Fruit fly (Drosophila melanogaster) whole organism, prepupa: Measurements from ENCODE around the gene Mst27D.

Experiments used
- Blimp-1 ChIP-seq: fragments of 200-800 bp; sonication (Bioruptor generic); optimal IDR thresholded peaks from 3 replicates; lab custom pipeline; 2017; ENCODE audit warnings: missing biosample characterization, missing genetic modification characterization, mild to moderate bottlenecking, moderate library complexity, missing genetic modification reagents
- CG10669 ChIP-seq: fragments of 200-800 bp; sonication (Bioruptor generic); optimal IDR thresholded peaks from 3 replicates; lab custom pipeline; 2018; ENCODE audit warnings: missing biosample characterization, mild to moderate bottlenecking, missing genetic modification characterization, moderate library complexity
- CG11294 ChIP-seq: fragments of 200-800 bp; sonication (Bioruptor generic); IDR thresholded peaks from 2 replicates; pipeline ENCODE4 v1.3.6; 2022; ENCODE audit warnings: missing biosample characterization, missing genetic modification characterization
- CG11762 ChIP-seq: fragments of 200-800 bp; sonication (Bioruptor generic); optimal IDR thresholded peaks from 3 replicates; lab custom pipeline; 2016; ENCODE audit warnings: missing biosample characterization, missing genetic modification characterization; ENCODE audit not compliant: insufficient read depth
- CG11902 ChIP-seq: fragments of 200-800 bp; sonication (Bioruptor generic); optimal IDR thresholded peaks from 3 replicates; lab custom pipeline; 2016; ENCODE audit warnings: missing biosample characterization, missing genetic modification characterization
- CG15336 ChIP-seq: fragments of 200-800 bp; sonication (Bioruptor generic); IDR thresholded peaks from 2 replicates; pipeline ENCODE4 v1.3.6; 2022; ENCODE audit warnings: missing biosample characterization, missing genetic modification characterization
- CG1621 ChIP-seq: fragments of 200-800 bp; sonication (Bioruptor generic); optimal IDR thresholded peaks from 3 replicates; lab custom pipeline; 2018; ENCODE audit warnings: missing biosample characterization, mild to moderate bottlenecking, missing genetic modification characterization
- CG3032 ChIP-seq: fragments of 200-800 bp; optimal IDR thresholded peaks from 2 replicates; lab custom pipeline; 2019; ENCODE audit warnings: missing biosample characterization, mild to moderate bottlenecking, missing genetic modification characterization, moderate library complexity
- CG31627 ChIP-seq: fragments of 200-800 bp; sonication (Bioruptor generic); optimal IDR thresholded peaks from 3 replicates; lab custom pipeline; 2016; ENCODE audit warnings: missing biosample characterization, missing genetic modification characterization
- CG32006 ChIP-seq: fragments of 200-800 bp; sonication (Bioruptor generic); optimal IDR thresholded peaks from 3 replicates; lab custom pipeline; 2017; ENCODE audit warnings: missing biosample characterization, mild to moderate bottlenecking, missing genetic modification characterization
- CG34406 ChIP-seq: fragments of 200-800 bp; sonication (Bioruptor generic); optimal IDR thresholded peaks from 3 replicates; lab custom pipeline; 2016; ENCODE audit warnings: missing biosample characterization, missing genetic modification characterization
- CG3919 ChIP-seq: fragments of 200-800 bp; sonication (Bioruptor generic); optimal IDR thresholded peaks from 3 replicates; lab custom pipeline; 2016; ENCODE audit warnings: missing biosample characterization, missing genetic modification characterization
- CG4318 ChIP-seq: fragments of 200-800 bp; sonication (Bioruptor generic); optimal IDR thresholded peaks from 3 replicates; lab custom pipeline; 2017; ENCODE audit warnings: missing biosample characterization, mild to moderate bottlenecking, missing genetic modification characterization
- CG6163 ChIP-seq: fragments of 200-800 bp; sonication (Bioruptor generic); IDR thresholded peaks from 3 replicates; pipeline ENCODE4 v1.3.6; 2022; ENCODE audit warnings: missing biosample characterization, missing genetic modification characterization
- CG6276 ChIP-seq: fragments of 200-800 bp; sonication (Bioruptor generic); optimal IDR thresholded peaks from 2 replicates; lab custom pipeline; 2017; ENCODE audit warnings: missing biosample characterization, mild to moderate bottlenecking, missing genetic modification characterization
- CG6792 ChIP-seq: fragments of 200-800 bp; sonication (Bioruptor generic); optimal IDR thresholded peaks from 3 replicates; lab custom pipeline; 2016; ENCODE audit warnings: missing biosample characterization, missing genetic modification characterization
- CG6808 ChIP-seq: fragments of 200-800 bp; sonication (Bioruptor generic); optimal IDR thresholded peaks from 3 replicates; lab custom pipeline; 2017; ENCODE audit warnings: missing biosample characterization, missing genetic modification characterization, mild to moderate bottlenecking, moderate library complexity, missing genetic modification reagents
- CG7368 ChIP-seq: fragments of 200-800 bp; sonication (Bioruptor generic); optimal IDR thresholded peaks from 3 replicates; lab custom pipeline; 2016; ENCODE audit warnings: missing biosample characterization, missing genetic modification characterization
- CG8119 ChIP-seq: fragments of 200-800 bp; sonication (Bioruptor generic); IDR thresholded peaks from 3 replicates; pipeline ENCODE4 v1.3.6; 2022; ENCODE audit warnings: missing biosample characterization, missing genetic modification characterization
- CG9139 ChIP-seq: fragments of 200-800 bp; sonication (Bioruptor generic); optimal IDR thresholded peaks from 3 replicates; lab custom pipeline; 2017; ENCODE audit warnings: missing biosample characterization, mild to moderate bottlenecking, missing genetic modification characterization
- Eip75B ChIP-seq: fragments of 200-800 bp; sonication (Bioruptor generic); optimal IDR thresholded peaks from 3 replicates; lab custom pipeline; 2016; ENCODE audit warnings: missing biosample characterization, missing genetic modification characterization
- Eip78C ChIP-seq: fragments of 200-800 bp; sonication (Bioruptor generic); peaks from one replicate; lab custom pipeline; 2016; ENCODE audit warnings: missing biosample characterization, missing genetic modification characterization
- Eip93F ChIP-seq: fragments of 200-800 bp; sonication (Bioruptor generic); optimal IDR thresholded peaks from 2 replicates; lab custom pipeline; 2016; ENCODE audit warnings: missing biosample characterization, mild to moderate bottlenecking, missing genetic modification characterization
- Ets21C ChIP-seq: fragments of 200-800 bp; sonication (Bioruptor generic); optimal IDR thresholded peaks from 3 replicates; lab custom pipeline; 2016; ENCODE audit warnings: missing biosample characterization, missing genetic modification characterization
- Ets96B ChIP-seq: fragments of 200-800 bp; optimal IDR thresholded peaks from 2 replicates; lab custom pipeline; 2019; ENCODE audit warnings: missing biosample characterization, mild to moderate bottlenecking, missing genetic modification characterization, moderate library complexity
- Gug ChIP-seq: fragments of 200-800 bp; sonication (Bioruptor generic); IDR thresholded peaks from 2 replicates; pipeline ENCODE4 v1.3.6; 2022; ENCODE audit warnings: missing biosample characterization, missing genetic modification characterization
- Hr38 ChIP-seq: sonication (Bioruptor generic); optimal IDR thresholded peaks from 2 replicates; lab custom pipeline; 2016; ENCODE audit warnings: missing biosample characterization, missing genetic modification characterization
- Hr39 ChIP-seq: fragments of 200-800 bp; sonication (Bioruptor generic); optimal IDR thresholded peaks from 2 replicates; lab custom pipeline; 2016; ENCODE audit warnings: missing biosample characterization, missing genetic modification characterization
- Hr4 ChIP-seq: fragments of 200-800 bp; sonication (Bioruptor generic); optimal IDR thresholded peaks from 3 replicates; lab custom pipeline; 2016; ENCODE audit warnings: missing biosample characterization, missing genetic modification characterization
- Lpt ChIP-seq: fragments of 200-800 bp; sonication (Bioruptor generic); optimal IDR thresholded peaks from 3 replicates; lab custom pipeline; 2016; ENCODE audit warnings: missing biosample characterization, missing genetic modification characterization
- OdsH ChIP-seq: fragments of 200-800 bp; sonication (Bioruptor generic); optimal IDR thresholded peaks from 3 replicates; lab custom pipeline; 2016; ENCODE audit warnings: missing biosample characterization, missing genetic modification characterization
- Smox ChIP-seq: fragments of 200-800 bp; sonication (Bioruptor generic); optimal IDR thresholded peaks from 3 replicates; lab custom pipeline; 2016; ENCODE audit warnings: missing biosample characterization, missing genetic modification characterization
- Sox102F ChIP-seq: fragments of 200-800 bp; sonication (Bioruptor generic); optimal IDR thresholded peaks from 2 replicates; lab custom pipeline; 2016; ENCODE audit warnings: missing biosample characterization, mild to moderate bottlenecking, missing genetic modification characterization
- Sox15 ChIP-seq: fragments of 200-800 bp; sonication (Bioruptor generic); optimal IDR thresholded peaks from 3 replicates; lab custom pipeline; 2016; ENCODE audit warnings: missing biosample characterization, missing genetic modification characterization
- acj6 ChIP-seq: fragments of 200-800 bp; sonication (Bioruptor generic); optimal IDR thresholded peaks from 3 replicates; lab custom pipeline; 2016; ENCODE audit warnings: missing biosample characterization, missing genetic modification characterization
- dac ChIP-seq: fragments of 200-800 bp; sonication (Bioruptor generic); optimal IDR thresholded peaks from 2 replicates; lab custom pipeline; 2017; ENCODE audit warnings: missing biosample characterization, mild to moderate bottlenecking, missing genetic modification characterization
- eg ChIP-seq: fragments of 200-800 bp; sonication (Bioruptor generic); IDR thresholded peaks from 3 replicates; pipeline ENCODE4 v1.3.6; 2022; ENCODE audit warnings: missing biosample characterization, missing genetic modification characterization
- fd59A ChIP-seq: fragments of 200-800 bp; sonication (Bioruptor generic); optimal IDR thresholded peaks from 2 replicates; lab custom pipeline; 2017; ENCODE audit warnings: missing biosample characterization, mild to moderate bottlenecking, missing genetic modification characterization, missing genetic modification reagents
- fd85E ChIP-seq: fragments of 200-800 bp; sonication (Bioruptor generic); optimal IDR thresholded peaks from 3 replicates; lab custom pipeline; 2016; ENCODE audit warnings: missing biosample characterization, missing genetic modification characterization
- lz ChIP-seq: fragments of 200-800 bp; sonication (Bioruptor generic); optimal IDR thresholded peaks from 3 replicates; lab custom pipeline; 2016; ENCODE audit warnings: missing biosample characterization, missing genetic modification characterization
- net ChIP-seq: fragments of 200-800 bp; sonication (Bioruptor generic); optimal IDR thresholded peaks from 3 replicates; lab custom pipeline; 2016; ENCODE audit warnings: missing biosample characterization, missing genetic modification characterization
- salr ChIP-seq, 2 experiments: fragments of 200-800 bp; sonication (Bioruptor generic); optimal IDR thresholded peaks; 3 replicates each; lab custom pipeline; 2016 to 2018; ENCODE audit warnings: missing biosample characterization in 2 of 2, missing genetic modification characterization in 2 of 2, mild to moderate bottlenecking in 1 of 2
- svp ChIP-seq: fragments of 200-800 bp; sonication (Bioruptor generic); peaks from one replicate; lab custom pipeline; 2016; ENCODE audit warnings: missing biosample characterization, missing genetic modification characterization
- topi ChIP-seq: fragments of 200-800 bp; sonication (Bioruptor generic); optimal IDR thresholded peaks from 3 replicates; lab custom pipeline; 2016; ENCODE audit warnings: missing biosample characterization, missing genetic modification characterization
- vri ChIP-seq: fragments of 200-800 bp; sonication (Bioruptor generic); optimal IDR thresholded peaks from 3 replicates; lab custom pipeline; 2016; ENCODE audit warnings: missing biosample characterization, mild to moderate bottlenecking, missing genetic modification characterization

Gene Mst27D

DNA sequence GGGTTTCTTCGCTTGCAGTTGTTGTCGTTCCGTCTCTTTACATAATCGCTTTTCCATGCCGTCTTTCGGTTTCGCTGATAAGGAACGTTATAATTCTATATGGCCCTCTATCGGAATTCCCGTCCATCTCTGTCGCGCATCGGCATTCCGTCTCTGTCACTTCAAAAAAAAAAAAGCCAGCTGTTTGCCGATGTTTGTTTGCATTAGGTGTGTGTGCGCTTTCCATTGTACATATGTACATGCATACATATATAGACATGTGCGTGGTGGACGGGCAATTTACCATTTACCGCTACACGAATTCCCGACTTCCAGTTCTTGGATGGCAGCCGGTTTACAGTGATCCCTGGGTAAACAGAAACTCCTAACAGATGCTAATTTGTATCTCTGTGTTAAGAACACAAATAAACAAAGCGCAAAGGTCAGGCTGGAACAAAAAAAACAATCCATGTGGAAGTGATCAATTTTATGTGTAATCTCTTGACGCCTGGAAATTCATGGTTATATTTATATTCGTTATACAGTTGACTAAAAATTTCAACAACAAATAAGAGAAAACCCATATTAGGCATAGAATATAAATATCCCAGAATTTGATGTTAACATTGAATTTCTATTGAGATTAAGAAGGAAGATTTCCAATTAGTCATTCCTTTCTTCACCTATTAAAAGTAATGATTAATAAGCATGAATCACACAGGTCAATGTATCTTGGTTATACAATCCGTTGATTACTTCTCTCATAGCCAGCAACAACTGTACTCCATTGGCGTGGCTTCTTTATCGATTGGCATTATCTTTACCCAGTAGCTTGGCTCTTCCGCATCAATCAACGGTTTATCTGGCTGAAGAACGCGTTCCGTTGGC lies 17.4 kb downstream of the Mst27D start (continued):
- TF ChIP-seq CG4318 (GFP tag; lab: Kevin White, UChicago) (peak; percentile 20), CG6276 (peak; percentile 35), topi (GFP tag; lab: Kevin White, UChicago) (peak; percentile 67), net (GFP tag; lab: Kevin White, UChicago) (peak; percentile 22), CG9139 (GFP tag; lab: Kevin White, UChicago) (no peak), Hr38 (GFP tag; lab: Kevin White, UChicago) (no peak), OdsH (GFP tag; lab: Kevin White, UChicago) (peak; percentile 44), Sox102F (GFP tag; lab: Kevin White, UChicago) (peak; percentile 53), salr (GFP tag; optimal IDR thresholded peaks at IDR 0.05; lab: Kevin White, UChicago) (peak in 1 of 2 experiments; percentile 37), CG6792 (GFP tag; lab: Kevin White, UChicago) (no peak), Smox (GFP tag; lab: Kevin White, UChicago) (peak; percentile 61), CG31627 (GFP tag; lab: Kevin White, UChicago) (peak; percentile 50), CG8119 (GFP tag; lab: Robert Waterston, UW) (no peak), CG15336 (GFP tag; lab: Robert Waterston, UW) (0 out of 2 replicates have a peak, but pooled peaks have one; percentile 23), CG11294 (GFP tag; lab: Robert Waterston, UW) (0 out of 2 replicates have a peak, but pooled peaks have one; percentile 5), Eip93F (GFP tag; lab: Kevin White, UChicago) (peak; percentile 22), Hr39 (GFP tag; lab: Kevin White, UChicago) (peak; percentile 58), CG3919 (peak; percentile 24), CG10669 (peak; percentile 29), fd85E (GFP tag; lab: Kevin White, UChicago) (no peak), CG34406 (GFP tag; lab: Kevin White, UChicago) (peak; percentile 32), Hr4 (GFP tag; lab: Kevin White, UChicago) (peak; percentile 24), CG11902 (GFP tag; lab: Kevin White, UChicago) (peak; percentile 3)

- TF ChIP-seq Eip78C (peak; percentile 81), lz (GFP tag; lab: Kevin White, UChicago) (peak; percentile 21), Eip75B (GFP tag; lab: Kevin White, UChicago) (peak; percentile 50), Gug (GFP tag; lab: Robert Waterston, UW) (peak; percentile 72), Hr38 (GFP tag; lab: Kevin White, UChicago) (no peak), Ets96B (tag; lab: Kevin White, UChicago) (no peak), CG11294 (GFP tag; lab: Robert Waterston, UW) (peak; percentile 28; the same call in 1 of the 2 replicates), CG10669 (no peak), vri (GFP tag; lab: Kevin White, UChicago) (peak; percentile 81), CG6792 (GFP tag; lab: Kevin White, UChicago) (no peak), Sox15 (GFP tag; lab: Kevin White, UChicago) (no peak), CG31627 (GFP tag; lab: Kevin White, UChicago) (peak; percentile 42), CG3032 (tag; lab: Kevin White, UChicago) (no peak), dac (GFP tag; lab: Kevin White, UChicago) (peak; percentile 20), topi (GFP tag; lab: Kevin White, UChicago) (peak; percentile 3), acj6 (GFP tag; lab: Kevin White, UChicago) (peak; percentile 30), CG11762 (GFP tag; lab: Kevin White, UChicago) (no peak), svp (GFP tag; lab: Kevin White, UChicago) (peak; percentile 30), Hr4 (GFP tag; lab: Kevin White, UChicago) (peak; percentile 77), Lpt (peak; percentile 33), CG6808 (GFP tag; lab: Kevin White, UChicago) (peak; percentile 44), CG1621 (tag; lab: Kevin White, UChicago) (no peak), fd59A (GFP tag; lab: Kevin White, UChicago) (peak; percentile 18), Ets21C (GFP tag; lab: Kevin White, UChicago) (no peak), CG11902 (GFP tag; lab: Kevin White, UChicago) (no peak), CG8119 (GFP tag; lab: Robert Waterston, UW) (peak; percentile 86), CG34406 (GFP tag; lab: Kevin White, UChicago) (no peak), CG4318 (GFP tag; lab: Kevin White, UChicago) (peak; percentile 50), Hr39 (GFP tag; lab: Kevin White, UChicago) (peak; percentile 31), CG32006 (GFP tag; lab: Kevin White, UChicago) (peak; percentile 80), CG7368 (GFP tag; lab: Kevin White, UChicago) (no peak), eg (peak; percentile 62), CG15336 (GFP tag; lab: Robert Waterston, UW) (peak; percentile 84), CG6163 (peak; percentile 73), Blimp-1 (GFP tag; lab: Kevin White, UChicago) (peak; percentile 20)
Observed at dm6 chr2L:7042150-7042811, 18.4 kb downstream of the Mst27D start.
